Fruit fly (Drosophila melanogaster) whole organism, prepupa: ENCODE measurements around the gene mat.
"Not testable (repeated sequence)": the region's sequence is repeated elsewhere in the genome, so short reads cannot be mapped to it uniquely, and the experiment has no call there.

ENCODE experiments used
- CG6276 ChIP-seq: fragments of 200-800 bp; sonication (Bioruptor generic); optimal IDR thresholded peaks from 2 replicates; lab custom pipeline; 2017; ENCODE audit warnings: missing biosample characterization, mild to moderate bottlenecking, missing genetic modification characterization
- eg ChIP-seq: fragments of 200-800 bp; sonication (Bioruptor generic); IDR thresholded peaks from 3 replicates; pipeline ENCODE4 v1.3.6; 2022; ENCODE audit warnings: missing biosample characterization, missing genetic modification characterization
- fd59A ChIP-seq: fragments of 200-800 bp; sonication (Bioruptor generic); optimal IDR thresholded peaks from 2 replicates; lab custom pipeline; 2017; ENCODE audit warnings: missing biosample characterization, mild to moderate bottlenecking, missing genetic modification characterization, missing genetic modification reagents
- topi ChIP-seq: fragments of 200-800 bp; sonication (Bioruptor generic); optimal IDR thresholded peaks from 3 replicates; lab custom pipeline; 2016; ENCODE audit warnings: missing biosample characterization, missing genetic modification characterization

dm6 chr3L:865096-865495 is 37.6 kb upstream of the mat start, which contains the start of gene CG12502:
- TF ChIP-seq fd59A (GFP tag; lab: Kevin White, UChicago); topi; CG6276 (GFP tag; lab: Kevin White, UChicago); eg (GFP tag; lab: Robert Waterston, UW): not testable (repeated sequence)
